Fruit fly (Drosophila melanogaster) ovary, adult (tissue): ENCODE measurements around the gene CG13685.

ENCODE experiments used
- CG17801 ChIP-seq: fragments of 200-800 bp; optimal IDR thresholded peaks from 2 replicates; lab custom pipeline; 2019; ENCODE audit warnings: missing biosample characterization, mild to moderate bottlenecking, missing genetic modification characterization, moderate library complexity; ENCODE audit not compliant: partially characterized antibody

CG13685 gene

DNA sequence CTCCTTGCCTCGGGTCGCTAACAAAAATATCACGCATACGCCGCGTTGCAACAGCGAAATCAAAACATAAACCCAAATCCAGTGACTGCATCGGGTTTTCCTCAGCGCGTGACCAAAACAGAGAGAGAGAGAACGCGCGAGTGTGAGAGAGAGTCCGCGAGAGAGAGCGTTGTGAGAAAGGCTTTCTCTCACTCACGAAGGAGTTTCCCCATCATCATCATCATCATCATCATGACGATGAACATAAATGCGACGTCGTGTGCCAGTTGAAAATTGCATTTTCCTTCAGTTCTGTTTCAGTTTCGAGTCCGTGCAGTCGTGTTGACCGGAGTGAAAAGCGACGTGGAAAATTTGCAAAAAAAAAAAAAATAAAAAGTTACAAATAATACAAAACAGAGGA is at the start of gene CG13685:
TSS of gene CG13685 (plus strand) at position 301 of the 400 bp plus-strand sequence.
- no peak for TF ChIP-seq CG17801 (GFP tag; lab: Kevin White, UChicago)

DNA sequence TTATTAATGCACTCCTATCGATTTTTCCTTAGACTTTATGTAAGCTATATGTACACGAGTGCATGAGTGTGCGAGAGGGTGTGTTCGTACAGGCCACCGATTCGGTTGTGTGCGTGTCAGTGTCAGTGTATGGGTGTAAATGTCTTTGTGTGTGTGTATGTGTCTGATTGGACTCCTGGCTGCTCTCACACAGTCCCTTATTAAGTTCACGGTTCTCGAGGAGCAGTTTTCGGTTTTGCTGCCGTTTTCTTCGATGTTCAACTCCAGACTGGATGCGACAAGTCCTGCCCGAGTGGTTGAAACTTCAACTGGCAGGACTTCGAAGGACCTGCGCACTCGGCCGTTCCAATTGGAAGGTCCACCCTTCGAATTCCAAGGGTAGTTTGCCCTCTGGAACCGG is 33.8 kb upstream of the CG13685 start:
- TF ChIP-seq CG17801 (GFP tag; lab: Kevin White, UChicago): no peak

DNA sequence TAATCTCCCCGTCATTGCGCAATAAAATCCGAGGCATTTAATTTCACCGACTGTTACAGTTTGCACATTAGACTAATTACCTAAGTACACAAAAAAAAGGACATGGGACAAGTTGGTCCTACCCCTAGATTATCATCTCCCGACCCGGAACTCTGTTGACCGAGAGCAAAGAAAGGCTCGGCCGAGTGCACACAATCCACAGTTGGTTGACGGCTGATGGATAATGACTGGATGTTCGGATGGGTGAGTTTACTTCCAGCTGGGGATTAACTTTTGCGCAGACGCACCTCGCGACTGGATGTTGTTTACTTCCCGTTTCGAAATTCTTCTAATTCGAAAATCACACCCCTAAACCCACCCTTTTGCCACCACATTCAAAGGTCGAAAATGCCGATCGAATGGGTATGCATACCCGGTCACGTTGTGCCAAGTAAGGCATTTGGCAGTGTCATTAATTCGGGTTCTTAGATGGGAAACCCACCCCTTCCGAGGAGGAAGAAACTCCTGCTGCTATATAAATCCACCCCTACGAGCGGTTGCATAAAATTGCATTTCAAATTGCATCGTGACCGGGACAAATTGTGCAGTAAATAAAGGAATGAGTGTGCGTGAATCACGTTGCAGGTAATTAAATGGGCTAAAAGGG is 32.7 kb upstream of the CG13685 start:
- TF ChIP-seq CG17801 (GFP tag; lab: Kevin White, UChicago): no peak

DNA sequence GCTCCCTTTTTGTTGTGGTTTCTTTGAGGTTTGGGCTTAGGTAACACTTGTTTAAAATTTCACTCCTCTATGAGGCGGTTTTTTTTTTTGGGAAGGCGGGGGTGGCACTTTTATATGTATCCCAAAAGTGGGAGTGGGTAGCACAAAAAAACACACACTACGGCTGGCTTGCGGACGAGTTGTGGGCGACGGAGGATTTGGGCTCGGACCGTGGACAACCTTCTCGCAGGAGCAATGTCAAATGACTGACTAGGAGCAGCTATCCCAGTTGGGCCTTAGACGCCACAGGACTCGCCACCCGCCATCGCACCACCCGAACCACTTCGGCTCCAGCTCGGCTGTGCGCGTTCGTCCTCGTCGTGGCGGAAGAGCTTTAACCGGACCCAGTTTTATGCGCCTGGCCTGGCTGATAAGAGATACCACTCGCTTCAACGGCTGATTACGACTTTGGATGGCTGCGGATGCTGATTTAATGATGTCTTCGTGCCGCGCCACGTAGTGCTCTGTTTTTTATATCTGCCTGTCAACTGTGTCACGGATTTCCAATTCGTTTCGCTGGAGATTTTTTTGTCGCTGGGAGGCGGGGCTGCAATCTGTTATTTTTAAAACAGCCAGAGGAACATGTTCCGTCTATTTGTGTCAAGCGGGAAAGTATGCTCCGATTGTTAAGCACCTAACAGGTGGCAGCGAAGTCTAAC is 29.1 kb upstream of the CG13685 start, which contains the start of gene Ank2:
TSS of gene Ank2 (minus strand) at position 533 of the 698 bp plus-strand sequence.
- no peak for TF ChIP-seq CG17801 (GFP tag; lab: Kevin White, UChicago)

DNA sequence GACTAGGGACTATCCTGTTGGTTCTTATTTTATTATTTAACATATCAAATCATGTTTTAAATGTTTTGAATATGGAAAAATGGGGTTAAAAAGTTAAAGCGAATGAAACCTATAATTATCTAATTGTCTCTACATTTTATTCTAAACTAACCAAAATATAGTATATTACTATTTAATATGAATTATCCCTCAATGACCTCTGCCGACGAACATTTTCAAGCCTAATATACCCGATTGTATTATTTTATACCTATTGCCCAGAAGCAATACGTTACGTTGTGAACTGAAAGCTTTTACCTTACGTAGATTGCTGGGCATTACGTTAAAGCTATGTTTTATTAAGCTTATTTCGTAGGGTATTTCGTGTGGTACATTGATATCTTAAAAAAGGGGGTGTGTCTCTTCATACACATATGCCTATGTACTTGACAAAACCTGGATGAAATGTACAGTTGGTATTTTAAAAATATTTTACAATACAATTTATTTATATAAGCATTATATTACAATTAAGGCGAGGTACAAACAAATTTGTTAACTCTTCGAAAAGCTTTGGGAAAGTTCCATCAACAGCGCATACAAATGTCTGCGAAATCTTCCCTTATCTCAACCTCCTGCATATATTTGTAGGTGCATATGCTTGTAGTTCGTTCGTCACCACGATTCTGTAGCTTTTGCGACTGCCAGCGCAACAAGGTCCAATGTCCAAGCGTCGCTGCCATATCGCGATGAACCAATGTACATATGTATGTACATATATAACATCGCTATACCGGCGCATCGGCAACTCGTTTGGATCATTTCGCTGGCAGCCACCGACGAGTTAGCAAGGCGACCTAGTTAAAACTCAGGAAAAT is 28.4 kb upstream of the CG13685 start, which contains the start of gene Mcad:
TSS of gene Mcad (plus strand) at position 790 of the 857 bp plus-strand sequence.
- peak; percentile 88 for TF ChIP-seq CG17801 (GFP tag; lab: Kevin White, UChicago)

DNA sequence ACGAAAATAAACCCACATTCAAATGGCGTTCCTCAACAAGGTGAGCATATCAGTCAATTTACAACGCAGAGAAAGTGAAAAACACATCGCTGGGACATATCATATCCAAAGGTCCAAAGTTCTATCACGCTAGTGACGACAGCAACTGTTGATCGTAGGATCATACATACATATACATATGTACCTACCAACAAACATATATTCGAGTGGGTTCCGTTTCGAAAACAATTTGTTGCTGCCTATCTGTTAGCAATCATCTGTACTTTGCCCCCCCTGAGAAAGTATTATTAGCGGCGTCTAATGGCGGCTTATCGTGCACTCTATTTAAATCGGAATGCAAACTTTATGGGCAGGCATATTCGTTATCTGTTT is 27.7 kb upstream of the CG13685 start:
- no peak for TF ChIP-seq CG17801 (GFP tag; lab: Kevin White, UChicago)

DNA sequence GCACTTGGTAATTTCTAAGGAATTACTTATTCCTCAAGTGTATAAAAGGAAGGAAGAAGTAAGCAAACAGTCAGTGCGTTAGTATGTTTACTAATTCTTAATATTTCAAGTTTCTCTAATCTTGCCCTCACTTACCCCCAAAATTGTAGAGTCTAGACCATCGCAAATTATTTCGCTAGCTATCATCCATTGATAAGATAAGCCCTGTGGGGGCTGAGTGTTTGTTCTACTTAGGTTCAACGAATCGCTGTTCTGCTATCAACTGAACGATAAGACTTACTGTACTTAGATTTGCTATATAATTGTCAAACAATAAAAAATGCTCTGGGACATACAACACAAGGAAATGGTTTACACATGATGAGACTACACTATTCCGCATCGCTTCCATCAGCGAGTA is 25.6 kb upstream of the CG13685 start:
- TF ChIP-seq CG17801 (GFP tag; lab: Kevin White, UChicago): no peak

DNA sequence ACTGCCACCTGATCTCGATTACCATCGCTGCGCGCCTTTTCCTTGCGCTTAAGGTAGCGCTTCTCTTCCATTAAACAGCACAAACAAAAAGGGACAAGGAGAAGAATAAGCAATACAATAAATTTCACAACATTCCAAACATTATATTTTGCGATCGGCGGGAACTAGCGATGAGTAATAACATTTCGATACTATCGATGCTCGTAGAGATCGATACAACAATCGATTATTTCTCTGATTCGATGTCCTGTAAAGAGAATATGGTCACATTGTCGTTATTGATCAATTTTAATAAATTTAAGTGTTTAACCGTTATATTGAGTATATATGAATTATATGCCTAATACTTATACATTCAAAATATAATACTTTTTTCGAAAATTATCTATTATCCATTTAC is 20.9 kb upstream of the CG13685 start, which contains the start of gene CG7457:
TSS of gene CG7457 (minus strand) at position 189 of the 400 bp plus-strand sequence.
- TF ChIP-seq CG17801 (GFP tag; lab: Kevin White, UChicago): no peak

DNA sequence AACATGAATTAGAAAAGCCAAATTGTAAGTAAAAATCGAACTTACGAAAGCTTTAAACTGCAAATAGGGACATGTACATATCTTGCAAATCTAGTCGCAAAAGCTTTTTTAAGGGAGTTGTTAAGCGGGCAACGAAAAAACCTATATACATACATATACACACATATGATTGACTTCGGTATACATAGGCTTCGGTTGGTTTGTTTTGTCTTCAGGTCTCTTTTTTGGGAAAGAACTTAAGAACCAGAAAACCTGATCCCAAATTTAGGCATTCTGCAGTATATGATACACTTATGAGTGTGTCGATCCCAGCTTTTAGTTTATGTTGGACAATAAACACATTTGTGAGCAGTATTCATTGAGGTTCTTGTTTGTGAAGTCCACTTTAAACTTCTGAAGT is 20.5 kb upstream of the CG13685 start:
- TF ChIP-seq CG17801 (GFP tag; lab: Kevin White, UChicago): no peak

DNA sequence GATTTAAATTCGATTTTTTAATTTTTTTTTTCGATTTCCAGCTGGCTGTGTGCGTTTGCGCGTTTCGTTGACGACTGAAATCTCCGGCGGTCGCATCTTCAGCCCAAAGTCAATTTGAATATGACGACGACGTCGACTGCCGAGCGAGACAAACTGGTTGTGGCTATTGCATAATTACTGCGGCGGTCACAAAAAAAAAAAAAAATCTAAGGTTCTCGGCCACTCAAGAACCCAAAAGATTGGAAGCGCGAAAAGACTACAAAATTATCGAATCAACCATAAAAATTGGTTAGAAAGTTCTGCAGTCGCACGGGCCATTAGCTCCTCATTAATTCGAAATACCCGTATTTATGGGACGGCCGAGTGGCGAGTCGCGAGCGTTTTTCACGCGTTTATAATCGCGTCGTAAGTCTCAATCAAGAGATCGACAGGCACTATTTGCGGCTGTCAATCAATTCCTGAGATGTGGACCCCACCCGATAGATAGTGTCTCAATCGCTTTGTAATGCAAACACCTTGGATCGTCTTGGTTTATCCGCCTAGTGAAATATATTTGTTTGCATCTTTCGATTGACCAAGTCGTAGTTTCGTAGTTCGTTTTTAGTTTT is 14.9 kb upstream of the CG13685 start, which contains the start of gene CG8492:
TSS of gene CG8492 (minus strand) at position 51 of the 608 bp plus-strand sequence.
- no peak for TF ChIP-seq CG17801 (GFP tag; lab: Kevin White, UChicago)

DNA sequence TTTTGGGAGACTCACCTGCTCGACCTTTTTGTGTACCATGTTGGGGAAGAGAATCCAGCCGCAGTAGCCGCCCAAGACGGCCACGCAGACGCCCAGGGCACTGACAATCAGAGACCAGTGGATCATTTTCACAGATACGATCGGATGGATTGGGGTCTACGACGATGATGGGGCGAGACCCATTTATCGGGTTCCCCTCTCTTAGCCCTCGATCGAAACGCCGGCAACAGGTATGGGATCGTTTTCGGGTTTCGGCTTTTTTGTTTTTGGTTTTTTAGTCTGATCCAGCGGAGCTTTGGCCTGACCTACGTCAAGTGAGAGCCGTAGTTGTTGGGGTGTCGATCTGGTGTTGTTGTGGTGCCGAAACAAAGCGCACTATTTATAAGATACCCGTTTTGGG is 5.2 kb upstream of the CG13685 start:
- TF ChIP-seq CG17801 (GFP tag; lab: Kevin White, UChicago): no peak

DNA sequence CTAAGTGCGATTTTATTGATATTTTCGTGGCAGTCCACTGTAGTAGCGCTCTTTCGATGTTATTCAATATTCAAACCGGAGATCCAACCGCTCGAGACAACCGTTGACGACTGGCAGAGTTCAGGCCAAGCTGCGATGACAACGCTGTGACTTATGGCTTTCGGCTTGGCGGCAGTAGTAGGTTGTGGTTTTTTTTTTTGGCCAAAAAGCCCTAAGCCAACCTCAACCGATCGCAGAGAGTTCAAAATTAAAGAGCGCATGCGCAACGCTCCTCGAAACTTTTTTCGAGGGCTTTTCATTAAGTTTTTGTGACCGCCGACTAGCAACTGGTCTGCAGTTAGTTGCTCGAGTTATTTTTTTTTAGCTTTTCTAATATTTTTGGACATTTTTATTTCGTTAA is 4.2 kb upstream of the CG13685 start, which contains the start of gene Snmp2:
TSS of gene Snmp2 (minus strand) at position 101 of the 400 bp plus-strand sequence.
- no peak for TF ChIP-seq CG17801 (GFP tag; lab: Kevin White, UChicago)

DNA sequence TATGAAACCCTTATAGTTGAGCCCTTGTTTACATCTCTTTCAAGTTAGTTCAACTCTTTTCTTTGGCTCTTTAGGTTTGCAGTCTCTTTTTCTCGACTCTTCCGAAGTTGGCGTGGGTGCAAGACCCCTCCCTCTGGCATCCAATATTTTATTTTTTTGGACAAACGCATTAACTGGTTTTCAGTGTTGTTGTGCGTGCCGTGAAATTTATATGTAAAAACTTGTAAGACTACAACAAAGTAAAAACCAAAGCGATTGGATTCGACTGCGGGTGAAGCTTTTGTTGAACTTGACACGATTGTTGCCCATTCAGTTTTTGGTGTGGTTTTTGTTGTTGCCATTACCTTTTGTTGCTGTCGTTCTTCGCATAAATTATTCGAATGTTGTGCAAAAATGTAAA is 3.4 kb upstream of the CG13685 start:
- no peak for TF ChIP-seq CG17801 (GFP tag; lab: Kevin White, UChicago)

DNA sequence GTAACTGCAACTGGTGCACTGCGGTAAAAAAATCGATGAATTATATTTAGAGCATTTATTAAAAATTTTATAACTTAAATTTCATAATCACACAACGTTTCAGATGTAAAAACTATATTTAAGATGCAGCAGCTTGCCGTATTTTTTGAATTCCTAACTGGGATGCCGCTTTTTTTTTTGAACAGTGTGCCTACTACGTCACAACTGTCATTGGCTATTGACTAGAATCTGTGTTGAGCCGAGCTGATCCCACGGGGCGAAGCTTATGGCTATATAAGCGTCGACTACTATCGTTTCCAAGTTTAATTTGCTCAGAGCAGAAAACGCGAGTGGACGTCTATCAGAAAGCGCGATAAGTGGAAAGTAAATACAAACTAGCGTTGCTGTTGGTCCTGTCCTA is 7.0 kb downstream of the CG13685 start, which contains the start of gene CG7409:
TSS of gene CG7409 (plus strand) at position 301 of the 400 bp plus-strand sequence.
- TF ChIP-seq CG17801 (GFP tag; lab: Kevin White, UChicago): no peak
